Worm (Caenorhabditis elegans) whole organism, L3 larva: Measurements from ENCODE around the gene CD4.8.

Experiments used
- fos-1 ChIP-seq: fragments of 150-350 bp; optimal IDR thresholded peaks from 2 replicates; lab custom pipeline; 2014; ENCODE audit warnings: missing biosample characterization, missing genetic modification characterization
- skn-1 ChIP-seq: fragments of 150-350 bp; optimal IDR thresholded peaks from 2 replicates; lab custom pipeline; 2014; ENCODE audit warnings: missing biosample characterization, missing genetic modification characterization

- TF ChIP-seq skn-1 (tag; lab: Kevin White, UChicago) (no peak), fos-1 (tag; lab: Kevin White, UChicago) (no peak)
Observed at ce11 chrV:5559882-5560281, 41.3 kb downstream of the CD4.8 start.
